Worm (Caenorhabditis elegans): Measurements from ENCODE around the gene atat-2.

atat-2 gene

ce11 chrX:5829175-5829574, 19.7 kb upstream of the atat-2 start, which contains the start of gene acp-5:
Gene acp-5 (plus strand): TSS chrX:5829435.
- TF ChIP-seq ztf-23 (GFP tag; IDR thresholded peaks at IDR 0.05) (no peak), tab-1 (GFP tag; IDR thresholded peaks at IDR 0.05) (no peak), cog-1 (tag; optimal IDR thresholded peaks at IDR 0.05) (no peak), T22C8.4 (GFP tag; IDR thresholded peaks at IDR 0.05) (no peak)

- TF ChIP-seq flt-1 (GFP tag; IDR thresholded peaks at IDR 0.05) = no peak
- TF ChIP-seq klf-2 (GFP tag; conservative IDR thresholded peaks at IDR 0.05) = no peak
- no peak for TF ChIP-seq tab-1 (GFP tag; IDR thresholded peaks at IDR 0.05)
- no peak for TF ChIP-seq T22C8.4 (GFP tag; IDR thresholded peaks at IDR 0.05)
- TF ChIP-seq ref-1 (GFP tag; conservative IDR thresholded peaks at IDR 0.05) = no peak
- no peak for TF ChIP-seq cog-1 (tag; optimal IDR thresholded peaks at IDR 0.05)
- no peak for TF ChIP-seq ztf-29 (GFP tag; IDR thresholded peaks at IDR 0.05)
- no peak for TF ChIP-seq med-1 (GFP tag; optimal IDR thresholded peaks at IDR 0.05; ENCODE audit: insufficient read depth)
- no peak for TF ChIP-seq ztf-23 (GFP tag; IDR thresholded peaks at IDR 0.05)
These were observed 17.1 kb upstream of the atat-2 start for ce11 chrX:5831827-5832226.

- TF ChIP-seq ref-1 (GFP tag; conservative IDR thresholded peaks at IDR 0.05) = no peak
- no peak for TF ChIP-seq flt-1 (GFP tag; IDR thresholded peaks at IDR 0.05)
These were observed 14.1 kb upstream of the atat-2 start, which contains the start of gene F13D11.4 for ce11 chrX:5834581-5835481. Gene F13D11.4 (minus strand): TSS chrX:5834805.

ce11 chrX:5836527-5836926, 12.4 kb upstream of the atat-2 start:
- no peak for TF ChIP-seq ztf-23 (GFP tag; IDR thresholded peaks at IDR 0.05)
- no peak for TF ChIP-seq flt-1 (GFP tag; IDR thresholded peaks at IDR 0.05)
- TF ChIP-seq ztf-29 (GFP tag; IDR thresholded peaks at IDR 0.05) = no peak
- TF ChIP-seq med-1 (GFP tag; optimal IDR thresholded peaks at IDR 0.05; ENCODE audit: insufficient read depth) = no peak
- no peak for TF ChIP-seq T22C8.4 (GFP tag; IDR thresholded peaks at IDR 0.05)
- no peak for TF ChIP-seq cog-1 (tag; optimal IDR thresholded peaks at IDR 0.05)
- TF ChIP-seq ref-1 (GFP tag; conservative IDR thresholded peaks at IDR 0.05) = no peak
- TF ChIP-seq klf-2 (GFP tag; conservative IDR thresholded peaks at IDR 0.05) = no peak
- TF ChIP-seq tab-1 (GFP tag; IDR thresholded peaks at IDR 0.05) = no peak

ce11 chrX:5837035-5837434, 11.9 kb upstream of the atat-2 start:
- no peak for TF ChIP-seq ztf-29 (GFP tag; IDR thresholded peaks at IDR 0.05)
- no peak for TF ChIP-seq klf-2 (GFP tag; conservative IDR thresholded peaks at IDR 0.05)
- no peak for TF ChIP-seq cog-1 (tag; optimal IDR thresholded peaks at IDR 0.05)
- TF ChIP-seq flt-1 (GFP tag; IDR thresholded peaks at IDR 0.05) = no peak
- TF ChIP-seq ref-1 (GFP tag; conservative IDR thresholded peaks at IDR 0.05) = no peak
- TF ChIP-seq tab-1 (GFP tag; IDR thresholded peaks at IDR 0.05) = no peak
- TF ChIP-seq ztf-23 (GFP tag; IDR thresholded peaks at IDR 0.05) = no peak
- TF ChIP-seq med-1 (GFP tag; optimal IDR thresholded peaks at IDR 0.05; ENCODE audit: insufficient read depth) = no peak

ce11 chrX:5839143-5839542, 9.8 kb upstream of the atat-2 start:
- no peak for TF ChIP-seq ztf-29 (GFP tag; IDR thresholded peaks at IDR 0.05)
- no peak for TF ChIP-seq cog-1 (tag; optimal IDR thresholded peaks at IDR 0.05)
- no peak for TF ChIP-seq tab-1 (GFP tag; IDR thresholded peaks at IDR 0.05)
- no peak for TF ChIP-seq klf-2 (GFP tag; conservative IDR thresholded peaks at IDR 0.05)
- no peak for TF ChIP-seq ref-1 (GFP tag; conservative IDR thresholded peaks at IDR 0.05)
- TF ChIP-seq ztf-23 (GFP tag; IDR thresholded peaks at IDR 0.05) = no peak
- TF ChIP-seq flt-1 (GFP tag; IDR thresholded peaks at IDR 0.05) = no peak
- TF ChIP-seq med-1 (GFP tag; optimal IDR thresholded peaks at IDR 0.05; ENCODE audit: insufficient read depth) = no peak
- TF ChIP-seq T22C8.4 (GFP tag; IDR thresholded peaks at IDR 0.05) = no peak

- TF ChIP-seq klf-2 (GFP tag; conservative IDR thresholded peaks at IDR 0.05) (no peak), med-1 (GFP tag; optimal IDR thresholded peaks at IDR 0.05; ENCODE audit: insufficient read depth) (no peak), ztf-23 (GFP tag; IDR thresholded peaks at IDR 0.05) (no peak)
These were observed 9.3 kb upstream of the atat-2 start, which contains the start of gene dct-11 for ce11 chrX:5839643-5840042. Gene dct-11 (minus strand): TSS chrX:5839778.

- peak; percentile 95 for TF ChIP-seq cog-1 (tag; optimal IDR thresholded peaks at IDR 0.05)
- peak; percentile 86 for TF ChIP-seq ztf-23 (GFP tag; IDR thresholded peaks at IDR 0.05)
- TF ChIP-seq ref-1 (GFP tag; conservative IDR thresholded peaks at IDR 0.05) = no peak
- no peak for TF ChIP-seq tab-1 (GFP tag; IDR thresholded peaks at IDR 0.05)
- no peak for TF ChIP-seq klf-2 (GFP tag; conservative IDR thresholded peaks at IDR 0.05)
- no peak for TF ChIP-seq med-1 (GFP tag; optimal IDR thresholded peaks at IDR 0.05; ENCODE audit: insufficient read depth)
- TF ChIP-seq T22C8.4 (GFP tag; IDR thresholded peaks at IDR 0.05) = 0 out of 2 replicates have a peak, but pooled peaks have one; percentile 30
- no peak for TF ChIP-seq ztf-29 (GFP tag; IDR thresholded peaks at IDR 0.05)
- peak; percentile 78 for TF ChIP-seq flt-1 (GFP tag; IDR thresholded peaks at IDR 0.05)
These were observed 7.7 kb upstream of the atat-2 start, which contains the start of gene puf-9 for ce11 chrX:5841060-5841642. Gene puf-9 (plus strand): TSS chrX:5841592.

- TF ChIP-seq ref-1 (GFP tag; conservative IDR thresholded peaks at IDR 0.05) = no peak
- TF ChIP-seq tab-1 (GFP tag; IDR thresholded peaks at IDR 0.05) = peak; percentile 57; the same call in 1 of the 2 replicates
These were observed 1.6 kb upstream of the atat-2 start for ce11 chrX:5847268-5847667.

- TF ChIP-seq cog-1 (tag; optimal IDR thresholded peaks at IDR 0.05) (no peak), tab-1 (GFP tag; IDR thresholded peaks at IDR 0.05) (no peak), med-1 (GFP tag; optimal IDR thresholded peaks at IDR 0.05; ENCODE audit: insufficient read depth) (no peak), T22C8.4 (GFP tag; IDR thresholded peaks at IDR 0.05) (no peak), flt-1 (GFP tag; IDR thresholded peaks at IDR 0.05) (no peak), klf-2 (GFP tag; conservative IDR thresholded peaks at IDR 0.05) (no peak), ztf-23 (GFP tag; IDR thresholded peaks at IDR 0.05) (no peak), ref-1 (GFP tag; conservative IDR thresholded peaks at IDR 0.05) (no peak), ztf-29 (GFP tag; IDR thresholded peaks at IDR 0.05) (no peak)
These were observed 1.6 kb downstream of the atat-2 start for ce11 chrX:5850472-5850871.
